Worm (Caenorhabditis elegans) whole organism, mixed stage, embryonic: Measurements from ENCODE around the gene Y69H2.9.
A peak's percentile ranks its signal among the peaks of the same experiment; 100 is the strongest.

Source experiments
- M03D4.4 ChIP-seq: sonication (generic microtip); optimal IDR thresholded peaks from 2 replicates; lab custom pipeline; 2017; ENCODE audit warnings: mild to moderate bottlenecking, missing genetic modification characterization, missing compliant biosample characterization
- ceh-39 ChIP-seq: fragments of 150-350 bp; optimal IDR thresholded peaks from 2 replicates; lab custom pipeline; 2014; ENCODE audit warnings: missing biosample characterization, missing genetic modification characterization
- ceh-43 ChIP-seq: fragments of 200-800 bp; sonication (Bioruptor generic); optimal IDR thresholded peaks from 2 replicates; lab custom pipeline; 2018; ENCODE audit warnings: mild to moderate bottlenecking, missing genetic modification characterization, moderate library complexity, missing compliant biosample characterization
- ceh-83 ChIP-seq: fragments of 200-800 bp; sonication (Bioruptor generic); optimal IDR thresholded peaks from 2 replicates; lab custom pipeline; 2018; ENCODE audit warnings: mild to moderate bottlenecking, missing genetic modification characterization, missing compliant biosample characterization
- ces-1 ChIP-seq: fragments of 150-350 bp; optimal IDR thresholded peaks from 2 replicates; lab custom pipeline; 2014; ENCODE audit warnings: missing biosample characterization, missing genetic modification reagents, missing genetic modification characterization
- cnd-1 ChIP-seq: fragments of 200-800 bp; sonication (Bioruptor generic); optimal IDR thresholded peaks from 2 replicates; lab custom pipeline; 2018; ENCODE audit warnings: mild to moderate bottlenecking, missing genetic modification characterization, missing compliant biosample characterization
- drap-1 ChIP-seq: fragments of 200-800 bp; sonication (Bioruptor generic); optimal IDR thresholded peaks from 3 replicates; lab custom pipeline; 2018; ENCODE audit warnings: mild to moderate bottlenecking, missing genetic modification characterization, missing compliant biosample characterization
- elt-3 ChIP-seq: fragments of 150-350 bp; optimal IDR thresholded peaks from 2 replicates; lab custom pipeline; 2014; ENCODE audit warnings: missing biosample characterization, missing genetic modification characterization
- flh-1 ChIP-seq: fragments of 200-800 bp; sonication (Bioruptor generic); optimal IDR thresholded peaks from 2 replicates; lab custom pipeline; 2018; ENCODE audit warnings: mild to moderate bottlenecking, missing genetic modification characterization, moderate library complexity, missing compliant biosample characterization
- ham-2 ChIP-seq: fragments of 200-800 bp; sonication (Bioruptor generic); optimal IDR thresholded peaks from 2 replicates; lab custom pipeline; 2018; ENCODE audit warnings: mild to moderate bottlenecking, missing genetic modification characterization, missing compliant biosample characterization
- hlh-1 ChIP-seq: fragments of 150-350 bp; optimal IDR thresholded peaks from 2 replicates; lab custom pipeline; 2014; ENCODE audit warnings: missing biosample characterization, missing genetic modification reagents, missing genetic modification characterization
- lin-13 ChIP-seq: fragments of 150-350 bp; optimal IDR thresholded peaks from 2 replicates; lab custom pipeline; 2014; ENCODE audit warnings: missing biosample characterization, missing genetic modification characterization
- lin-32 ChIP-seq: fragments of 200-800 bp; sonication (Bioruptor generic); optimal IDR thresholded peaks from 2 replicates; lab custom pipeline; 2018; ENCODE audit warnings: mild to moderate bottlenecking, missing genetic modification characterization, missing compliant biosample characterization
- lsy-2 ChIP-seq: fragments of 150-350 bp; optimal IDR thresholded peaks from 2 replicates; lab custom pipeline; 2014; ENCODE audit warnings: missing biosample characterization, missing genetic modification characterization
- mab-5 ChIP-seq: fragments of 150-350 bp; optimal IDR thresholded peaks from 2 replicates; lab custom pipeline; 2014; ENCODE audit warnings: missing biosample characterization, missing genetic modification characterization
- mep-1 ChIP-seq: fragments of 150-350 bp; optimal IDR thresholded peaks from 2 replicates; lab custom pipeline; 2017; ENCODE audit warnings: missing biosample characterization, missing genetic modification reagents, missing genetic modification characterization, inconsistent platforms
- mls-2 ChIP-seq: sonication (generic microtip); optimal IDR thresholded peaks from 2 replicates; lab custom pipeline; 2016; ENCODE audit warnings: mild to moderate bottlenecking, missing genetic modification characterization, moderate library complexity, missing compliant biosample characterization
- nhr-12 ChIP-seq: fragments of 150-350 bp; optimal IDR thresholded peaks from 2 replicates; lab custom pipeline; 2014; ENCODE audit warnings: missing biosample characterization, missing genetic modification characterization
- nhr-2 ChIP-seq: fragments of 150-350 bp; optimal IDR thresholded peaks from 2 replicates; lab custom pipeline; 2014; ENCODE audit warnings: missing biosample characterization, missing genetic modification characterization
- nhr-237 ChIP-seq: fragments of 150-350 bp; optimal IDR thresholded peaks from 2 replicates; lab custom pipeline; 2014; ENCODE audit warnings: missing biosample characterization, missing genetic modification characterization
- nhr-28 ChIP-seq: fragments of 150-350 bp; optimal IDR thresholded peaks from 2 replicates; lab custom pipeline; 2014; ENCODE audit warnings: missing biosample characterization, missing genetic modification characterization
- nhr-76 ChIP-seq: sonication (generic microtip); optimal IDR thresholded peaks from 2 replicates; lab custom pipeline; 2017; ENCODE audit warnings: missing biosample characterization, missing genetic modification characterization
- pha-4 ChIP-seq: fragments of 150-350 bp; optimal IDR thresholded peaks from 2 replicates; lab custom pipeline; 2018; ENCODE audit warnings: missing biosample characterization, missing genetic modification reagents, missing genetic modification characterization
- sem-2 ChIP-seq: fragments of 200-800 bp; sonication (Bioruptor generic); optimal IDR thresholded peaks from 2 replicates; lab custom pipeline; 2018; ENCODE audit warnings: mild to moderate bottlenecking, missing genetic modification characterization, missing compliant biosample characterization
- snpc-4 ChIP-seq: fragments of 150-350 bp; optimal IDR thresholded peaks from 2 replicates; lab custom pipeline; 2014; ENCODE audit warnings: missing biosample characterization, missing genetic modification characterization
- sptf-1 ChIP-seq: sonication (generic microtip); optimal IDR thresholded peaks from 2 replicates; lab custom pipeline; 2017; ENCODE audit warnings: mild to moderate bottlenecking, missing genetic modification characterization, moderate library complexity, missing compliant biosample characterization
- tbx-8 ChIP-seq: fragments of 200-800 bp; sonication (Bioruptor generic); optimal IDR thresholded peaks from 2 replicates; lab custom pipeline; 2018; ENCODE audit warnings: mild to moderate bottlenecking, missing genetic modification characterization, moderate library complexity, missing compliant biosample characterization
- unc-120 ChIP-seq: sonication (generic microtip); optimal IDR thresholded peaks from 2 replicates; lab custom pipeline; 2017; ENCODE audit warnings: missing genetic modification characterization, missing compliant biosample characterization; ENCODE audit not compliant: poor library complexity, severe bottlenecking
- unc-39 ChIP-seq: fragments of 150-350 bp; optimal IDR thresholded peaks from 2 replicates; lab custom pipeline; 2014; ENCODE audit warnings: missing biosample characterization, missing genetic modification characterization
- unc-62 ChIP-seq: fragments of 150-350 bp; optimal IDR thresholded peaks from 2 replicates; lab custom pipeline; 2014; ENCODE audit warnings: missing biosample characterization, missing genetic modification reagents, missing genetic modification characterization
- zip-8 ChIP-seq: fragments of 150-350 bp; optimal IDR thresholded peaks from 2 replicates; lab custom pipeline; 2014; ENCODE audit warnings: missing biosample characterization, missing genetic modification characterization
- ztf-11 ChIP-seq: fragments of 150-350 bp; optimal IDR thresholded peaks from 2 replicates; lab custom pipeline; 2014; ENCODE audit warnings: missing biosample characterization, missing genetic modification characterization

Gene Y69H2.9

DNA sequence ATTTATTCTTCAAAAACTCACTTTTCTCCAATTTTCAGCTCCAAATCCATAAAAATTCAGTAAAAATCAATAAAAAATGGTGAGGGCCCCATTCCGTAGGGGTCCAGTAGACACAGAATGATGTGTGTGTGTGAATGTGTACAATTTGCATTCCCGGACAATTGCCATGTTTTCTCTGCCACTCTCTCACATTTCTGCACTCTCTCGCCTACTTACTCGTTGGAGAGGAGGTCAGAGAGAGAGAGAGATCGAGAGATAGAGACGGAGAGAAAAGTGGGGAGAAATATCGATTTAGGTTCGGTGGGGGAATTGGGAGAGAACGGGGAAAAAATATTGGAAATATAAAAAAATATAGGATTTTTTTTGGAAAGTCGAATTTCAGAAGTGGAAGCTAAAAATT, 22.3 kb downstream of the Y69H2.9 start:
- TF ChIP-seq snpc-4 (tag; lab: Kevin White, UChicago) (no peak), unc-120 (peak; percentile 52), ceh-39 (tag; lab: Kevin White, UChicago) (peak; percentile 99), unc-62 (GFP tag; lab: Kevin White, UChicago) (peak; percentile 83), cnd-1 (tag; lab: Kevin White, UChicago) (peak; percentile 50), pha-4 (tag; lab: Kevin White, UChicago) (peak; percentile 97), sptf-1 (no peak), hlh-1 (tag; lab: Kevin White, UChicago) (peak; percentile 92), nhr-2 (tag; lab: Kevin White, UChicago) (peak; percentile 83), ceh-43 (no peak), mab-5 (tag; lab: Kevin White, UChicago) (peak; percentile 86), lin-32 (GFP tag; lab: Kevin White, UChicago) (peak; percentile 3), mls-2 (tag; lab: Kevin White, UChicago) (peak; percentile 24), mep-1 (peak; percentile 80), ztf-11 (tag; lab: Kevin White, UChicago) (peak; percentile 22), lin-13 (tag; lab: Kevin White, UChicago) (peak; percentile 86), M03D4.4 (tag; lab: Kevin White, UChicago) (no peak), nhr-237 (peak; percentile 93), ceh-83 (GFP tag; lab: Kevin White, UChicago) (no peak), ces-1 (GFP tag; lab: Kevin White, UChicago) (peak; percentile 96), nhr-28 (tag; lab: Kevin White, UChicago) (no peak), elt-3 (tag; lab: Kevin White, UChicago) (peak; percentile 13), ham-2 (GFP tag; lab: Kevin White, UChicago) (no peak), nhr-12 (tag; lab: Kevin White, UChicago) (no peak), lsy-2 (tag; lab: Kevin White, UChicago) (peak; percentile 89)

DNA sequence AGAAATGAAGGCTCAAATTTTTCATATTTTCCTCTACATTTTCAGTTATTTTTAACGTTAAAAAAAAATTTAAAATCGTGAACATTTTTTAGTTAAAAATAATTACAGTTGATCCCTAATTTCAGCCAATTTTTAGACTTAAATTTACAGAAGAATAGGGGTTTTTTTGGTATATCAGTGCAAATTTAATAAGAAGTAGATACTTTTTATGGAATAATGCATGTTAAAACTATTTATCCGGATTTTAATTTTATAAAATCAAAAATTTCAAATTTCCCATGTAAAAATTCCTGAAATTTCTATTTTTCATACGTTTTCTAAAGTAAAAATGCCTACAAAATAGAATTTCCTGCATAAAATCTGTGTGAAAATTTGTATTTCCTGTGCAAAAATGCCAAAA, 22.7 kb downstream of the Y69H2.9 start:
- TF ChIP-seq ceh-39 (tag; lab: Kevin White, UChicago), result no peak
- TF ChIP-seq ceh-83 (GFP tag; lab: Kevin White, UChicago), result no peak
- TF ChIP-seq nhr-76 (tag; lab: Kevin White, UChicago), result no peak
- TF ChIP-seq snpc-4 (tag; lab: Kevin White, UChicago), result no peak
- TF ChIP-seq flh-1, result no peak
- TF ChIP-seq mep-1, result no peak
- no peak for TF ChIP-seq cnd-1 (tag; lab: Kevin White, UChicago)
- no peak for TF ChIP-seq unc-39 (tag; lab: Kevin White, UChicago)
- no peak for TF ChIP-seq mab-5 (tag; lab: Kevin White, UChicago)
- no peak for TF ChIP-seq nhr-2 (tag; lab: Kevin White, UChicago)
- no peak for TF ChIP-seq sem-2 (GFP tag; lab: Kevin White, UChicago)
- TF ChIP-seq ztf-11 (tag; lab: Kevin White, UChicago), result no peak
- TF ChIP-seq drap-1 (GFP tag; lab: Kevin White, UChicago), result no peak
- no peak for TF ChIP-seq mls-2 (tag; lab: Kevin White, UChicago)
- TF ChIP-seq nhr-12 (tag; lab: Kevin White, UChicago), result no peak
- no peak for TF ChIP-seq ham-2 (GFP tag; lab: Kevin White, UChicago)
- no peak for TF ChIP-seq lsy-2 (tag; lab: Kevin White, UChicago)
- no peak for TF ChIP-seq elt-3 (tag; lab: Kevin White, UChicago)
- TF ChIP-seq, all 35 proteins: peak for 0

DNA sequence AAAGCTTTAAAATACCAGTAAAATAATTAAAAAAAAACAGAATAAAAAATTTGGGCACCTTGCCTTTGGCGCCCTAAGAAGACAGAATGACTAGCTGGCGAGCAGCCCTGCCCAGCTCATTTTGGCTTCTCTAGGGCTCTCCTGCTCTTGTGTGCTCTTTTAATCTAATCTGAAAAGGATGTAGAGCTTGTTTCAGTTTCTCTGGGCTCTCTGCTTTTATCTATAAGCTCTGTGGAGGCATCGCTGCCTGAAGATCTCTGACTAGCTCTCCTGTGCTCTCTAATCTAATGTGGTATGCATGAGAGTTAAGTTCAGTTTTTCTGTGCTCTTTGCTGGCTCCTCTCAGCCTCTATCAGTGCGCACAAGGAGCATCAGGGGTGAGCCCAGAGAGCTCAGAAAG, 24.5 kb downstream of the Y69H2.9 start:
- TF ChIP-seq ces-1 (GFP tag; lab: Kevin White, UChicago) (peak; percentile 68), cnd-1 (tag; lab: Kevin White, UChicago) (no peak), lin-32 (GFP tag; lab: Kevin White, UChicago) (no peak), sptf-1 (no peak), tbx-8 (no peak)

DNA sequence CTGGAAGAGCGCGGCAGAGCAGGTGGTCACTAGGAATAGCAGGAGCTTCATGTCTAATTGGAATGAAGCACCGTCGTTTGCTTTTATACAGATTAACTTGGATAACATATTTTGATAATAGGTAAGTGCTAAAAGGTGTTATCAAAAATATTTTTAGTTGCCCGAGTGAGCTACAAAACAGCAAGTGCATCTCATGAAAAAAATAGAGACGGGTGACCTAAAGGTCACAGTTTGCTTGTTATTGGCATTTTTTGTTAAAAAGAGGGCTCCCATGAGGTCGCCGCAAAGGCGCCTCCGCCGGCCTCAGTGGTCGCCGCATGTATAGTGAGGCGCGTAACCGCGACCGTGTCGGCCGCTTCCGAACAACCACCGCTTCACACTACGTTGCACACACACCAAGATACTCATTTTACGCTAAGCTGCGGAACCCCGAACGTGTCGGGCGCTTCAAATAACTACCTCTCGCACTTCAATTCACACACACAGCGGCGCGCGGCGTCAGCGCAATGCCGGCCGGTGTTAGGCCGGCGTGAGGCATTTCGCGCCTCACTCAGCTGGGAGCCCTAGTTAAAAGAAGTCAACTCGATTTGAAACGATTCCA, 28.1 kb downstream of the Y69H2.9 start, which contains the start of gene asp-19:
asp-19 (minus strand) TSS at position 51 of the 601 bp plus-strand sequence.
- TF ChIP-seq elt-3 (tag; lab: Kevin White, UChicago) (no peak), lin-32 (GFP tag; lab: Kevin White, UChicago) (no peak), ztf-11 (tag; lab: Kevin White, UChicago) (no peak), flh-1 (no peak), ceh-83 (GFP tag; lab: Kevin White, UChicago) (no peak), sptf-1 (no peak), nhr-28 (tag; lab: Kevin White, UChicago) (no peak), zip-8 (tag; lab: Kevin White, UChicago) (no peak), unc-39 (tag; lab: Kevin White, UChicago) (no peak), nhr-237 (no peak), cnd-1 (tag; lab: Kevin White, UChicago) (no peak), M03D4.4 (tag; lab: Kevin White, UChicago) (no peak)
